Worm (Caenorhabditis elegans) whole organism, mixed stage, embryonic: Measurements from ENCODE around the gene ZK180.8.

Experiments
- M03D4.4 ChIP-seq: sonication (generic microtip); optimal IDR thresholded peaks from 2 replicates; lab custom pipeline; 2017; ENCODE audit warnings: mild to moderate bottlenecking, missing genetic modification characterization, missing compliant biosample characterization
- bed-3 ChIP-seq: fragments of 200-800 bp; sonication (Bioruptor generic); optimal IDR thresholded peaks from 3 replicates; lab custom pipeline; 2018; ENCODE audit warnings: mild to moderate bottlenecking, missing genetic modification characterization, moderate library complexity, missing compliant biosample characterization
- blmp-1 ChIP-seq: fragments of 150-350 bp; optimal IDR thresholded peaks from 2 replicates; lab custom pipeline; 2014; ENCODE audit warnings: missing biosample characterization, missing genetic modification characterization
- ceh-39 ChIP-seq: fragments of 150-350 bp; optimal IDR thresholded peaks from 2 replicates; lab custom pipeline; 2014; ENCODE audit warnings: missing biosample characterization, missing genetic modification characterization
- ceh-43 ChIP-seq: fragments of 200-800 bp; sonication (Bioruptor generic); optimal IDR thresholded peaks from 2 replicates; lab custom pipeline; 2018; ENCODE audit warnings: mild to moderate bottlenecking, missing genetic modification characterization, moderate library complexity, missing compliant biosample characterization
- ceh-83 ChIP-seq: fragments of 200-800 bp; sonication (Bioruptor generic); optimal IDR thresholded peaks from 2 replicates; lab custom pipeline; 2018; ENCODE audit warnings: mild to moderate bottlenecking, missing genetic modification characterization, missing compliant biosample characterization
- drap-1 ChIP-seq: fragments of 200-800 bp; sonication (Bioruptor generic); optimal IDR thresholded peaks from 3 replicates; lab custom pipeline; 2018; ENCODE audit warnings: mild to moderate bottlenecking, missing genetic modification characterization, missing compliant biosample characterization
- elt-1 ChIP-seq: sonication (generic microtip); optimal IDR thresholded peaks from 2 replicates; lab custom pipeline; 2017; ENCODE audit warnings: missing genetic modification characterization, mild to moderate bottlenecking, missing compliant biosample characterization, antibody characterized with exemption, moderate library complexity, borderline replicate concordance; ENCODE audit not compliant: insufficient read depth
- elt-3 ChIP-seq: fragments of 150-350 bp; optimal IDR thresholded peaks from 2 replicates; lab custom pipeline; 2014; ENCODE audit warnings: missing biosample characterization, missing genetic modification characterization
- ham-2 ChIP-seq: fragments of 200-800 bp; sonication (Bioruptor generic); optimal IDR thresholded peaks from 2 replicates; lab custom pipeline; 2018; ENCODE audit warnings: mild to moderate bottlenecking, missing genetic modification characterization, missing compliant biosample characterization
- lin-13 ChIP-seq: fragments of 150-350 bp; optimal IDR thresholded peaks from 2 replicates; lab custom pipeline; 2014; ENCODE audit warnings: missing biosample characterization, missing genetic modification characterization
- lin-32 ChIP-seq: fragments of 200-800 bp; sonication (Bioruptor generic); optimal IDR thresholded peaks from 2 replicates; lab custom pipeline; 2018; ENCODE audit warnings: mild to moderate bottlenecking, missing genetic modification characterization, missing compliant biosample characterization
- lsy-2 ChIP-seq: fragments of 150-350 bp; optimal IDR thresholded peaks from 2 replicates; lab custom pipeline; 2014; ENCODE audit warnings: missing biosample characterization, missing genetic modification characterization
- mab-5 ChIP-seq: fragments of 150-350 bp; optimal IDR thresholded peaks from 2 replicates; lab custom pipeline; 2014; ENCODE audit warnings: missing biosample characterization, missing genetic modification characterization
- mls-2 ChIP-seq: sonication (generic microtip); optimal IDR thresholded peaks from 2 replicates; lab custom pipeline; 2016; ENCODE audit warnings: mild to moderate bottlenecking, missing genetic modification characterization, moderate library complexity, missing compliant biosample characterization
- nhr-12 ChIP-seq: fragments of 150-350 bp; optimal IDR thresholded peaks from 2 replicates; lab custom pipeline; 2014; ENCODE audit warnings: missing biosample characterization, missing genetic modification characterization
- nhr-2 ChIP-seq: fragments of 150-350 bp; optimal IDR thresholded peaks from 2 replicates; lab custom pipeline; 2014; ENCODE audit warnings: missing biosample characterization, missing genetic modification characterization
- nhr-237 ChIP-seq: fragments of 150-350 bp; optimal IDR thresholded peaks from 2 replicates; lab custom pipeline; 2014; ENCODE audit warnings: missing biosample characterization, missing genetic modification characterization
- nhr-28 ChIP-seq: fragments of 150-350 bp; optimal IDR thresholded peaks from 2 replicates; lab custom pipeline; 2014; ENCODE audit warnings: missing biosample characterization, missing genetic modification characterization
- nhr-76 ChIP-seq: sonication (generic microtip); optimal IDR thresholded peaks from 2 replicates; lab custom pipeline; 2017; ENCODE audit warnings: missing biosample characterization, missing genetic modification characterization
- pha-4 ChIP-seq: fragments of 150-350 bp; optimal IDR thresholded peaks from 2 replicates; lab custom pipeline; 2018; ENCODE audit warnings: missing biosample characterization, missing genetic modification reagents, missing genetic modification characterization
- snpc-4 ChIP-seq: fragments of 150-350 bp; optimal IDR thresholded peaks from 2 replicates; lab custom pipeline; 2014; ENCODE audit warnings: missing biosample characterization, missing genetic modification characterization
- sptf-1 ChIP-seq: sonication (generic microtip); optimal IDR thresholded peaks from 2 replicates; lab custom pipeline; 2017; ENCODE audit warnings: mild to moderate bottlenecking, missing genetic modification characterization, moderate library complexity, missing compliant biosample characterization
- tbx-8 ChIP-seq: fragments of 200-800 bp; sonication (Bioruptor generic); optimal IDR thresholded peaks from 2 replicates; lab custom pipeline; 2018; ENCODE audit warnings: mild to moderate bottlenecking, missing genetic modification characterization, moderate library complexity, missing compliant biosample characterization
- unc-120 ChIP-seq: sonication (generic microtip); optimal IDR thresholded peaks from 2 replicates; lab custom pipeline; 2017; ENCODE audit warnings: missing genetic modification characterization, missing compliant biosample characterization; ENCODE audit not compliant: poor library complexity, severe bottlenecking
- unc-39 ChIP-seq: fragments of 150-350 bp; optimal IDR thresholded peaks from 2 replicates; lab custom pipeline; 2014; ENCODE audit warnings: missing biosample characterization, missing genetic modification characterization
- unc-62 ChIP-seq: fragments of 150-350 bp; optimal IDR thresholded peaks from 2 replicates; lab custom pipeline; 2014; ENCODE audit warnings: missing biosample characterization, missing genetic modification reagents, missing genetic modification characterization
- zip-8 ChIP-seq: fragments of 150-350 bp; optimal IDR thresholded peaks from 2 replicates; lab custom pipeline; 2014; ENCODE audit warnings: missing biosample characterization, missing genetic modification characterization
- ztf-11 ChIP-seq: fragments of 150-350 bp; optimal IDR thresholded peaks from 2 replicates; lab custom pipeline; 2014; ENCODE audit warnings: missing biosample characterization, missing genetic modification characterization

The ZK180.8 gene

ce11 chrIV:4526028-4526427 is 14.5 kb upstream of the ZK180.8 start:
- no peak for TF ChIP-seq ceh-83 (GFP tag; lab: Kevin White, UChicago)
- TF ChIP-seq nhr-237 (tag; lab: Kevin White, UChicago): no peak
- no peak for TF ChIP-seq ztf-11
- no peak for TF ChIP-seq unc-120 (tag; lab: Kevin White, UChicago)
- TF ChIP-seq ceh-39 (tag; lab: Kevin White, UChicago): no peak
- TF ChIP-seq lin-32: no peak
- no peak for TF ChIP-seq nhr-2 (tag; lab: Kevin White, UChicago)
- no peak for TF ChIP-seq snpc-4
- no peak for TF ChIP-seq tbx-8 (GFP tag; lab: Kevin White, UChicago)
- TF ChIP-seq bed-3 (GFP tag; lab: Kevin White, UChicago): no peak
- no peak for TF ChIP-seq unc-62 (GFP tag; lab: Kevin White, UChicago)
- no peak for TF ChIP-seq blmp-1
- no peak for TF ChIP-seq nhr-76 (tag; lab: Kevin White, UChicago)
- TF ChIP-seq lin-13 (tag; lab: Kevin White, UChicago): no peak
- no peak for TF ChIP-seq nhr-28 (tag; lab: Kevin White, UChicago)
- TF ChIP-seq, all 35 proteins: peak for 0

ce11 chrIV:4524943-4525342 is 13.4 kb upstream of the ZK180.8 start, which contains the start of gene ZK180.6:
ZK180.6 (minus strand) TSS chrIV:4525043.
- TF ChIP-seq unc-39 (tag; lab: Kevin White, UChicago) (no peak), snpc-4 (no peak), M03D4.4 (tag; lab: Kevin White, UChicago) (no peak), ham-2 (GFP tag; lab: Kevin White, UChicago) (no peak), blmp-1 (no peak), bed-3 (GFP tag; lab: Kevin White, UChicago) (no peak), ceh-83 (GFP tag; lab: Kevin White, UChicago) (no peak), zip-8 (no peak), sptf-1 (tag; lab: Kevin White, UChicago) (no peak), unc-62 (GFP tag; lab: Kevin White, UChicago) (no peak)

ce11 chrIV:4523461-4523860 is 11.9 kb upstream of the ZK180.8 start:
- TF ChIP-seq zip-8 (no peak), M03D4.4 (tag; lab: Kevin White, UChicago) (no peak), mab-5 (tag; lab: Kevin White, UChicago) (no peak), nhr-237 (tag; lab: Kevin White, UChicago) (no peak), lsy-2 (tag; lab: Kevin White, UChicago) (no peak), mls-2 (no peak), ceh-43 (GFP tag; lab: Kevin White, UChicago) (no peak), nhr-12 (tag; lab: Kevin White, UChicago) (no peak), ceh-39 (tag; lab: Kevin White, UChicago) (no peak), bed-3 (GFP tag; lab: Kevin White, UChicago) (no peak), unc-39 (tag; lab: Kevin White, UChicago) (no peak), lin-13 (tag; lab: Kevin White, UChicago) (no peak), drap-1 (no peak), nhr-2 (tag; lab: Kevin White, UChicago) (no peak), lin-32 (no peak), elt-1 (tag; lab: Kevin White, UChicago) (no peak), nhr-76 (tag; lab: Kevin White, UChicago) (no peak)

ce11 chrIV:4519714-4520113 is 8.2 kb upstream of the ZK180.8 start:
- TF ChIP-seq lsy-2 (tag; lab: Kevin White, UChicago) (no peak), pha-4 (tag; lab: Kevin White, UChicago) (no peak), nhr-12 (tag; lab: Kevin White, UChicago) (no peak), nhr-28 (tag; lab: Kevin White, UChicago) (no peak), unc-120 (tag; lab: Kevin White, UChicago) (no peak), snpc-4 (no peak), ceh-83 (GFP tag; lab: Kevin White, UChicago) (no peak), zip-8 (no peak)

ce11 chrIV:4518111-4518510 is 6.6 kb upstream of the ZK180.8 start:
- TF ChIP-seq tbx-8 (GFP tag; lab: Kevin White, UChicago) (no peak), unc-62 (GFP tag; lab: Kevin White, UChicago) (peak; percentile 48), elt-3 (tag; lab: Kevin White, UChicago) (peak; percentile 90), blmp-1 (peak; percentile 82), M03D4.4 (tag; lab: Kevin White, UChicago) (no peak), ham-2 (GFP tag; lab: Kevin White, UChicago) (peak; percentile 74), zip-8 (peak; percentile 65), elt-1 (tag; lab: Kevin White, UChicago) (peak; percentile 2)
- TF ChIP-seq, all 35 proteins: peak for 6
